Worm (Caenorhabditis elegans): ENCODE results near the gene dhs-13.

Gene dhs-13

DNA sequence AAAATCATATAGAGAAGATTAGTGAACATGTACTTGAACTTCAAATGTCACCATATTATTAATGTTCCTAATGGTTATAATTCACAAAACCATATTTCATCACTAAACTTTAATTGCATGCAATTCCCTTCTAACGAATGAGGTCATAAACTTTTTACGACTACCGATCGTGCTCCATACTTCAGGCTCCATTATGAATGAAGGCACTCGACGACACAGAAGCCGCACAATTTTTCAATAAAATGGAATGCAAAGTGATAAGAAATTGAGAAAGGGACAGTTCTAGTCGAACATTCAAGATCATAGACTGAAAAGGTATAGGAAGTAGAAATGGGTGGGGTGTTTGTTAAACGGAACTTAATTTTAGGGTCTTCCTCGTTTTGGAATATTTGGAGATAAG, 15.4 kb downstream of the dhs-13 start:
- TF ChIP-seq tra-4 (tag; optimal IDR thresholded peaks at IDR 0.05) = no peak
- TF ChIP-seq tbx-11 (GFP tag; IDR thresholded peaks at IDR 0.05) = no peak

DNA sequence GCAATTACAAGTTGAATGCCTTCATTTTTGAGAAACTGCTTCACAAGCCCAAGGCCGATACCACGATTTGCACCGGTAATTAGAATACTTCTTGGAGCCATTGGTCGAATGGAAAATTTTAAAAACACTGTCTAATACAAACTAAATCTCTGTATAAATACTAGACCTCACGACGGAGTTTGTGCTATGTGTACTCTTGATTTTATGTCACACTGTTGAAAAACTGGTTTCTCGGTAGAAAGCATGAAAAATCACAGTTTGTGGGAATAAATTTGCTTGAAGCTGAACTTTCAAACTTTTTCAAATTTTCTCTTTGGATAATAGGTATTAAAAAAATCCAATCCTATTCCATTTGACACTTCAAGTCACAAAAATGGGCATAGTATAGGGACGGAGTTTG, 15.9 kb downstream of the dhs-13 start, which contains the start of gene ZK697.14:
Gene ZK697.14, minus strand, starts transcription at position 101 of the 400 bp plus-strand sequence.
- TF ChIP-seq hmg-4 (GFP tag; optimal IDR thresholded peaks at IDR 0.05) (no peak), pes-1 (GFP tag; IDR thresholded peaks at IDR 0.05) (no peak), ets-7 (tag; optimal IDR thresholded peaks at IDR 0.05) (no peak), tbx-37 (GFP tag; conservative IDR thresholded peaks at IDR 0.05) (no peak), ceh-36 (tag; optimal IDR thresholded peaks at IDR 0.05) (no peak), tbx-11 (GFP tag; IDR thresholded peaks at IDR 0.05) (no peak), tra-4 (tag; optimal IDR thresholded peaks at IDR 0.05) (no peak), scrt-1 (GFP tag; IDR thresholded peaks at IDR 0.05) (no peak), flt-1 (GFP tag; IDR thresholded peaks at IDR 0.05) (no peak), sea-1 (GFP tag; conservative IDR thresholded peaks at IDR 0.05) (no peak), aly-1 (tag; optimal IDR thresholded peaks at IDR 0.05) (no peak), hnd-1 (tag; optimal IDR thresholded peaks at IDR 0.05) (no peak)

DNA sequence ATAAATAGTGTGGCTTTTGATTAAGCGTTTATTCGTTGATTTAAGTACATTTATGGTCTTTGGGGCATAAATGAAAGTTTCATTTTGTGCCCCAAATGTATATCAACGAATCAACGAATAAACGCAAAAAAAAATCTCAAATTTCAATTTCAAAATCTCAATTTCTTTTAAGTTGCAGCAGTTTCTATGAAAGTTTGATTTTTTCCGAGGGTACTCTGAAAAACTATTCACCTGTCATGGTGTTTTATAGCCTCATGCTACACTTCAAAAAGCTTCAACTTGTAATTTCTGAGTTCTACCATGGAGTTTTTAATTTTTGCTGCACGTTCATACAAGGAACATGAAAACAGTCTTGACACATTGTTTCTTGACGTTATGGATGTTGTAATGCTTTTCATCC, 19.0 kb downstream of the dhs-13 start, which contains the start of gene ZK697.1:
Gene ZK697.1, plus strand, starts transcription at position 301 of the 400 bp plus-strand sequence.
- TF ChIP-seq sea-1 (GFP tag; conservative IDR thresholded peaks at IDR 0.05) (no peak), ama-1 (optimal IDR thresholded peaks at IDR 0.05) (no peak), ets-7 (tag; optimal IDR thresholded peaks at IDR 0.05) (no peak), ceh-13 (GFP tag; optimal IDR thresholded peaks at IDR 0.05) (no peak), ceh-36 (tag; optimal IDR thresholded peaks at IDR 0.05) (no peak), pes-1 (GFP tag; IDR thresholded peaks at IDR 0.05) (no peak), hmg-4 (GFP tag; optimal IDR thresholded peaks at IDR 0.05) (no peak), hmbx-1 (tag; optimal IDR thresholded peaks at IDR 0.05) (no peak), B0310.2 (tag; optimal IDR thresholded peaks at IDR 0.05) (no peak), flt-1 (GFP tag; IDR thresholded peaks at IDR 0.05) (no peak), tbx-11 (GFP tag; IDR thresholded peaks at IDR 0.05) (no peak), tra-4 (tag; optimal IDR thresholded peaks at IDR 0.05) (no peak), tbx-37 (GFP tag; conservative IDR thresholded peaks at IDR 0.05) (no peak), scrt-1 (GFP tag; IDR thresholded peaks at IDR 0.05) (no peak), aly-1 (tag; optimal IDR thresholded peaks at IDR 0.05) (no peak)

DNA sequence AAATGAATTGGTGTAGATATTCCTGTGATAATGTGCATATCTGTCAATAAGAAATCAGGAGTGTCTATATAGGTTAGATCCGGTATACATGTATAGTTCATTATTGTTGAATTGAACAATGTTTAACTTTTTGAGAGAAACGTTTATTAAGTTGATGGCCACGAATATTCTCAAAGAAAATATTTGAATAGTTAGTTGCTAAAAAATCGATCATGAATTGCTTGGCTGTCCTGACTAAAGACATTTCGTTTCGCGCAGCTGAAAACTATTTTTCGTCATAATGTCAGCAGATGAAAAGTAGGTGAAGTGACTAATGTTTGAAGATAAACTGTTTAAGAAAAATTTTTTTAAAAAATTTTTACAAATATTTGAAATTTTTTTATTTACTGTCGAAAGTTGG, 20.1 kb downstream of the dhs-13 start, which contains the start of gene srh-199:
Gene srh-199, minus strand, starts transcription at position 101 of the 400 bp plus-strand sequence.
- TF ChIP-seq B0310.2 (tag; optimal IDR thresholded peaks at IDR 0.05) (no peak), aly-1 (tag; optimal IDR thresholded peaks at IDR 0.05) (no peak), pes-1 (GFP tag; IDR thresholded peaks at IDR 0.05) (no peak), ets-7 (tag; optimal IDR thresholded peaks at IDR 0.05) (no peak), ceh-13 (GFP tag; optimal IDR thresholded peaks at IDR 0.05) (no peak)

DNA sequence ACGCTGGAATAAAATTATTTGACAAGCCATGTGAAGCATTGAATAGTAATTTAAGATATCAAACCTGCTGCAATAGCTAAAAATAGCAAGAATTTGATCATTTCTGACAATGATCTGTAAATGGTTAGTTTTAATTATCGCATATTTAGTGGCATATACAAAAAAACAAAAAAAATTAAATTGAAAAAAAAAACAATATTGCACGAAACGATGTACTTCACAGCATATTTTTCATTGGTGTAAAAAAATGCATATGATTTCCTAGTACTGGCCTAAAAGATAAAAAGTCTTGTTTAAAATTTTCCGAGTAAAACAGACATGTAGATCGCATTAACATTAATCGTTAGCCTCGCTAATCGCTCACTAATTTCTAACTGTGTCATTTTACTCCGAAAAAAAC, 22.5 kb downstream of the dhs-13 start, which contains the start of gene ZK697.8:
Gene ZK697.8, minus strand, starts transcription at position 101 of the 400 bp plus-strand sequence.
- TF ChIP-seq ama-1 (optimal IDR thresholded peaks at IDR 0.05) (no peak), tbx-37 (GFP tag; conservative IDR thresholded peaks at IDR 0.05) (no peak)

DNA sequence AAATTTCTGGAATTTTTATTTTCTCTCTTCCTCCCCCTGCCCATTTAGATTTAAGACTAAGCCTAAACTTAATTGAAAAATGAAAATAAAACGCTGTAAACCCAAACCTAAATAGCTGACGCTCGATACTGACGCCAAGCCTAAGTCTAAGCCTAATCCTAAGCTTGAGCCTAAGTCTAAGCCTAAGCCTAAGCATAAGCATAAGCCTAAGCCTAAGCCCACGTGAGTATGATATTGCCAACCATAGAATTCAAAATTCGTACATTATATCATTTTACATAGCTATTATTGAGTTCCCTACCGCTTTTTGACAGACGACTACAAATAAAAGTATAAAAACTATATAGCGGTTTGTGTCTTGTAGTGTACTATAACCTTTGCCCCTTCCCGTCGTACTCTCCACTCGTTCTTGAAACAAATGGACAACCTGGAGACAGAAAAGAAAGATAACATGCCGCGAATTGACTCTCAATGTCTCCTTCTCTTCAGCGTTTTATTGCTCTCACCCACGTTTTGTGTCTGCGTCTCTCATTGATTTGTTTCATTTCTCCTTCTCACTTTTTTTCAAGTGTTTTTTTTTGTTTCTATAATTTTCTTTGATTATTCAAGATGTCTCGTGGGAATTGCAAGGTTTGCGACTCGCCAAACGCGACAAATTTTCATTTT, 28.2 kb downstream of the dhs-13 start, which contains the start of gene nhr-256:
Gene nhr-256, plus strand, starts transcription at position 567 of the 666 bp plus-strand sequence.
- TF ChIP-seq ceh-36 (tag; optimal IDR thresholded peaks at IDR 0.05) (peak; percentile 38), aly-1 (tag; optimal IDR thresholded peaks at IDR 0.05) (no peak)

DNA sequence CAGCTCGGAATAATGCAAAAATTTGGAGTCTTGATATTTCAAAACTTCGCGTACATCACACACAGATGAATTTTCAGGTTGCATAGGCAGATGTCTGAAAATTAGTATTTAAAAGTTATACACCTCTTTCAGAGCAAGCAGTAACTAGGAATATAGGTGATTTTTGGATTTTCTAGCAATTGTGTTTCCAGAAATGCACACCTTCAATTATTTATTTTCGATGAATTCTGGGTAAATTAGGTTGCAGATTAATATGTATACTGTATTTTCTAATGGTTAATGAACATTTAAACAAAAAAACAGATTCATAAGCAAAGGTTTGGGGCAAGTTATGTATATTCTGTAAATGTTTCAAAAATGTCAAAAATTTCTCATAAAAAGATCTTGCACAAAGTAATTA, 30.5 kb downstream of the dhs-13 start, which contains the start of gene srab-25:
Gene srab-25, minus strand, starts transcription at position 101 of the 400 bp plus-strand sequence.
- no peak for TF ChIP-seq tbx-11 (GFP tag; IDR thresholded peaks at IDR 0.05)
- TF ChIP-seq hnd-1 (tag; optimal IDR thresholded peaks at IDR 0.05) = no peak
- no peak for TF ChIP-seq scrt-1 (GFP tag; IDR thresholded peaks at IDR 0.05)
- TF ChIP-seq F13C5.2 (tag; optimal IDR thresholded peaks at IDR 0.05) = no peak
- no peak for TF ChIP-seq hmg-4 (GFP tag; optimal IDR thresholded peaks at IDR 0.05)
- TF ChIP-seq pes-1 (GFP tag; IDR thresholded peaks at IDR 0.05) = no peak
- TF ChIP-seq tra-4 (tag; optimal IDR thresholded peaks at IDR 0.05) = no peak
- TF ChIP-seq ceh-36 (tag; optimal IDR thresholded peaks at IDR 0.05) = no peak
- TF ChIP-seq B0310.2 (tag; optimal IDR thresholded peaks at IDR 0.05) = no peak
- TF ChIP-seq flt-1 (GFP tag; IDR thresholded peaks at IDR 0.05) = no peak
- no peak for TF ChIP-seq ama-1 (optimal IDR thresholded peaks at IDR 0.05)
- TF ChIP-seq ceh-13 (GFP tag; optimal IDR thresholded peaks at IDR 0.05) = no peak
- no peak for TF ChIP-seq hmbx-1 (tag; optimal IDR thresholded peaks at IDR 0.05)
- TF ChIP-seq ets-7 (tag; optimal IDR thresholded peaks at IDR 0.05) = no peak
- TF ChIP-seq sea-1 (GFP tag; conservative IDR thresholded peaks at IDR 0.05) = no peak
- TF ChIP-seq tbx-37 (GFP tag; conservative IDR thresholded peaks at IDR 0.05) = no peak
- no peak for TF ChIP-seq aly-1 (tag; optimal IDR thresholded peaks at IDR 0.05)

DNA sequence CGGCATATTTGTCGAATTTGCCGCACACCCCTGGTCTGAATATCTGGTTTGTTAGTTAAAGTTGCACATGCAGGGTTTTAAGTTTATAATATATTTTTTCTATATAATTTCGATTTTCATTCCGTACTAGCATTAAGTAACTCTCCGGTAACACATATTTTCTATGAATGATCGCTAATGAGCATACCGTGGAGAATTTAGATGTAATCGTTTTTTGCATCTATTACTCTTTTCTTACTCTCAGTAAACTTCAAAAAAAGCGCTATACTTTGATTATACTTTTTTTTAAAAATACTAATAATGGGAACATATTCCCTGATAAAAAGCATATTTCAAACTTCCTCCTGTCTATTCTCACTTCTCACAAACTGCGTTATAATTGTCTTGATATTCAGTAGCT, 37.0 kb downstream of the dhs-13 start, which contains the start of gene str-160:
Gene str-160, plus strand, starts transcription at position 301 of the 400 bp plus-strand sequence.
- TF ChIP-seq tbx-37 (GFP tag; conservative IDR thresholded peaks at IDR 0.05) (no peak), hmg-4 (GFP tag; optimal IDR thresholded peaks at IDR 0.05) (no peak), ama-1 (optimal IDR thresholded peaks at IDR 0.05) (no peak), B0310.2 (tag; optimal IDR thresholded peaks at IDR 0.05) (no peak), sea-1 (GFP tag; conservative IDR thresholded peaks at IDR 0.05) (no peak), hnd-1 (tag; optimal IDR thresholded peaks at IDR 0.05) (no peak), pes-1 (GFP tag; IDR thresholded peaks at IDR 0.05) (no peak), ceh-13 (GFP tag; optimal IDR thresholded peaks at IDR 0.05) (no peak), tbx-11 (GFP tag; IDR thresholded peaks at IDR 0.05) (no peak), hmbx-1 (tag; optimal IDR thresholded peaks at IDR 0.05) (no peak), ets-7 (tag; optimal IDR thresholded peaks at IDR 0.05) (no peak), F13C5.2 (tag; optimal IDR thresholded peaks at IDR 0.05) (no peak)
